Fruit fly (Drosophila melanogaster): Measurements from ENCODE around the gene Gem3.

Gem3 gene

DNA sequence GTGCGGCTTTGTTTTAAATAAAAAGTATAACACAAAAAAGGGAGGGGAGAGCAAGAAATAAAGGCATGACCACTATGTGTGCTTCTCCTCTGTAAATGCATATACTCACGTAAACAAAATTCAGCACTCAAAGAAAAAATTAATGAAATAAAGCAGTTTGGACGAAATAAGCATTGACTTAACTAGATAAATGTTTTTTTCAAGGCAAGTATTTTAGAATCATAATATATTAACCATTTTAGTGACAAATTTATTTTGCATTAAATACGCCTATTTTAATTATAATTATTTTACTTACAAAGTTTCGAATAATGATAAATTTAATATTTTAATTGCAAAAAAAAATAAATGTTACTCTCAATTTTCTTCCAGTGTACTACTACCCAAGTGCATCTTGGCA is 51.3 kb downstream of the Gem3 start (continued):
- 0 out of 3 replicates have a peak, but pooled peaks have one; percentile 42 for TF ChIP-seq CG6163 (GFP tag; IDR thresholded peaks at IDR 0.05)
- TF ChIP-seq CG10631 (GFP tag; optimal IDR thresholded peaks at IDR 0.05): peak; percentile 33
- peak in 1 of 2 experiments; percentile 61 for TF ChIP-seq ss (GFP tag; optimal IDR thresholded peaks at IDR 0.05)
- TF ChIP-seq CG16779 (tag; optimal IDR thresholded peaks at IDR 0.05): no peak
- peak; percentile 40 for TF ChIP-seq dsx (GFP tag; optimal IDR thresholded peaks at IDR 0.05; ENCODE audit: poor library complexity, severe bottlenecking)
- no peak for TF ChIP-seq CG15336 (GFP tag; IDR thresholded peaks at IDR 0.05)
- no peak for TF ChIP-seq lz (GFP tag; optimal IDR thresholded peaks at IDR 0.05)
- peak; percentile 56 for TF ChIP-seq CG3032 (tag; optimal IDR thresholded peaks at IDR 0.05)
- peak; percentile 53 for TF ChIP-seq Ets96B (tag; optimal IDR thresholded peaks at IDR 0.05)
- TF ChIP-seq CG1621 (tag; optimal IDR thresholded peaks at IDR 0.05): no peak
- no peak for TF ChIP-seq fd85E (GFP tag; optimal IDR thresholded peaks at IDR 0.05)
- peak; percentile 40 for TF ChIP-seq OdsH (GFP tag; optimal IDR thresholded peaks at IDR 0.05)

dm6 chr3L:10409511-10409910 is 53.4 kb downstream of the Gem3 start:
- TF ChIP-seq pdm3 (GFP tag; optimal IDR thresholded peaks at IDR 0.05) (no peak), OdsH (GFP tag; optimal IDR thresholded peaks at IDR 0.05) (no peak), fd85E (GFP tag; optimal IDR thresholded peaks at IDR 0.05) (no peak), CG11902 (GFP tag; optimal IDR thresholded peaks at IDR 0.05) (no peak), CG6792 (GFP tag; optimal IDR thresholded peaks at IDR 0.05) (no peak), Sox14 (GFP tag; optimal IDR thresholded peaks at IDR 0.05) (no peak), Hr38 (GFP tag; optimal IDR thresholded peaks at IDR 0.05) (no peak)

All from whole organism, prepupa.